Fruit fly (Drosophila melanogaster) Kc167 (cell line): ENCODE measurements around the gene Mipp2.

ENCODE experiments used
- Myc ChIP-seq: fragments of >200 bp; optimal IDR thresholded peaks from 2 replicates; lab custom pipeline; 2017; ENCODE audit warnings: missing external identifiers
- Sin3A ChIP-seq: fragments of >200 bp; optimal IDR thresholded peaks from 2 replicates; lab custom pipeline; 2018; ENCODE audit warnings: missing external identifiers
- h ChIP-seq: fragments of >200 bp; optimal IDR thresholded peaks from 3 replicates; lab custom pipeline; 2018; ENCODE audit warnings: missing external identifiers
- insv ChIP-seq: fragments of >200 bp; optimal IDR thresholded peaks from 3 replicates; lab custom pipeline; 2018; ENCODE audit warnings: missing external identifiers
- psq ChIP-seq: fragments of >200 bp; optimal IDR thresholded peaks from 2 replicates; lab custom pipeline; 2017; ENCODE audit warnings: missing external identifiers
- ttk ChIP-seq: sonication (Bioruptor generic); optimal IDR thresholded peaks from 2 replicates; lab custom pipeline; 2017; ENCODE audit warnings: missing external identifiers

Mipp2 gene

DNA sequence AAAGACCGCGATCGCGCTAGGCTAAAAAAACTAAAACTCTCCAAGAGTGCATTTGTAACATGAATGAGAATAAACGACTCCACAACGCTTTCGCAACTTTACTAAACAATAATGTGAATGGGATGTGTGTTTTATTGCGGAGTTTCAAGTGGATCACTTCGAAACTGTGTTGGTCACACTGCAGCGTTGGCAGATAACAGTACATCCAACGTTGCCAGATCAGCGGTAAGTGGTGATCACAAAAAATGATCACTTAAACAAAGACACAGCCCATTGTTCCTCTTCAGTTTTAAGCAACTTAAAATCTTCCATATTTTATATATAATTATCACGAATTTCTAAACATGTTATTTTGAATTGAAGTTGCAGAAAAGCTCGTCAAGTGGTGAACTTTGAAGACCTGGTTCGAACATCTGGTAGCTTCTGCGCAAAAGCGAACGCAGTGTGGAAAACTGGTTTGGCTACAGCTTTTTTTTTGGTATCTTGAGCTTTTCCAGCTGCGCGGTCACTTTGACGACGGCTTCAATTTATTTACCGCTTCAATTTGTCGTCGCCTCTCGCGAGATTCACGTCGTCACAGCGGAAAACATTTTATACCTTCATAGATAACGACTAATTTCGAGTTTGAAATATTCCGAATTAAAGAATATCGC is 40.9 kb downstream of the Mipp2 start, which contains the start of gene CG5921:
Gene CG5921 (plus strand): TSS at position 547 of the 653 bp plus-strand sequence.
- TF ChIP-seq psq (lab: Kevin White, UChicago) (no peak), h (lab: Kevin White, UChicago) (no peak), Sin3A (lab: Kevin White, UChicago) (no peak), ttk (lab: Kevin White, UChicago) (no peak), Myc (lab: Kevin White, UChicago) (no peak), insv (lab: Kevin White, UChicago) (no peak)

DNA sequence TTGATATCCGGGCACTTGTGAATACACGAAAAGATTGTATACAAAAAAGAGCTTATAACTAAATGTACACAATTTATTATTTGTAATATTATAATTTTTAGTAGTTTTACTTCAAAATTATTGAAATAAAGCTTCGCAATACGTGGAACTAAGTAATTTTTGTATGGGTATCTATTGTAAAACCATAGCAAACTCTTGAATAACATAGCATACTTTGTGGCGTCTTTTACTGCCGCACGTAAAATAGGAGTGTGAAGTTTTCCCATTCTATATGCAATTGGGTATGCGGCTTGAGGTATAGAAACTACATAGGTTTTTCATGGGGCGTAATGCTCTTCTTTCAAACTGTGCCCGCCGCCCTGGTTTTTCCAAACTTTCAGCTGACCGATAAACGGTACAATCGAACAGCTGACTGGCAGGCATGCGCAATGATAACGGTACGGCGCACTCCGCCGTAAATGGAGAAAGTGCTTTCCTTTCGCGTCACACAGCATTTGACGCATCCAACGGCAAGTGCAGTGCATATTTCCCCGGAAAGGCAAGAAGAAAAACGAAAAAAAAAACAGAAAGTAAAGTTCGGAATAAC is 51.7 kb downstream of the Mipp2 start, which contains the start of gene CG5937:
Gene CG5937 (plus strand): TSS at position 575 of the 586 bp plus-strand sequence.
- no peak for TF ChIP-seq Myc (lab: Kevin White, UChicago)
- TF ChIP-seq insv (lab: Kevin White, UChicago): no peak
- no peak for TF ChIP-seq h (lab: Kevin White, UChicago)
- no peak for TF ChIP-seq Sin3A (lab: Kevin White, UChicago)
- TF ChIP-seq psq (lab: Kevin White, UChicago): no peak
- no peak for TF ChIP-seq ttk (lab: Kevin White, UChicago)

- TF ChIP-seq ttk (lab: Kevin White, UChicago): no peak
- TF ChIP-seq insv (lab: Kevin White, UChicago): no peak
Observed at dm6 chrX:6037180-6037946, 53.9 kb downstream of the Mipp2 start, which contains the start of the genes rux and MCTS1. Gene rux, minus strand, starts transcription at chrX:6037800. Gene MCTS1, plus strand, starts transcription at chrX:6037892.

- TF ChIP-seq Myc (lab: Kevin White, UChicago): no peak
- no peak for TF ChIP-seq h (lab: Kevin White, UChicago)
- no peak for TF ChIP-seq insv (lab: Kevin White, UChicago)
- TF ChIP-seq psq (lab: Kevin White, UChicago): no peak
Observed at dm6 chrX:6035359-6035758, 55.9 kb downstream of the Mipp2 start.

DNA sequence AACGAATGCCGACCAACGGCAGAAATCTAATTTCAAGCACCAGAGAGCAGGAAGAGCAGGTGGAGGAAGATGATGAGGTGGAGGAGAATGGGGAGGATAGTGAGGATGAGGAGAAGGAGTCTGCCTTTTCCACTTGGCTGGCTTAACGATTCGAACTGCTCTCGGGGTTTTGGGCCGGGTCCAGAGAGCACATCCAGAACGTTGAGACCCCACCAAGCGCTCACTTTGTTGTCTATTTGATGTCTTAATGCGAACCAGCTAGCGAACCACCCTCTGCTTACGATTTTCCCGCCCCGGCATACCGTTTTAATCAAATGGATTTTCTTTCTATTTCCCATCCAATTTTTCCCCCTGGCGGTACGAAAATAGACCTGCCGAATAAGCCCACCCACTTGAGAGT is 56.5 kb downstream of the Mipp2 start:
- no peak for TF ChIP-seq psq (lab: Kevin White, UChicago)
- TF ChIP-seq h (lab: Kevin White, UChicago): no peak
- TF ChIP-seq Myc (lab: Kevin White, UChicago): no peak
- TF ChIP-seq Sin3A (lab: Kevin White, UChicago): no peak
- no peak for TF ChIP-seq ttk (lab: Kevin White, UChicago)
- TF ChIP-seq insv (lab: Kevin White, UChicago): no peak

dm6 chrX:6032826-6033225 is 58.4 kb downstream of the Mipp2 start:
- TF ChIP-seq Myc (lab: Kevin White, UChicago) (no peak), Sin3A (lab: Kevin White, UChicago) (no peak), ttk (lab: Kevin White, UChicago) (no peak)
